Worm (Caenorhabditis elegans) whole organism, late embryonic: ENCODE data around the gene ZC404.15.

Source experiments
- F13H6.1 ChIP-seq: sonication (generic microtip); optimal IDR thresholded peaks from 2 replicates; lab custom pipeline; 2016; ENCODE audit warnings: missing genetic modification characterization, missing compliant biosample characterization
- Y22D7AL.16 ChIP-seq: sonication (generic microtip); optimal IDR thresholded peaks from 2 replicates; lab custom pipeline; 2016; ENCODE audit warnings: missing genetic modification characterization, missing compliant biosample characterization
- ahr-1 ChIP-seq: sonication (generic microtip); optimal IDR thresholded peaks from 2 replicates; lab custom pipeline; 2016; ENCODE audit warnings: missing genetic modification characterization, missing compliant biosample characterization
- ceh-14 ChIP-seq: sonication (generic microtip); optimal IDR thresholded peaks from 2 replicates; lab custom pipeline; 2016; ENCODE audit warnings: missing genotype, missing genetic modification characterization, missing compliant biosample characterization
- ceh-18 ChIP-seq: sonication (generic microtip); optimal IDR thresholded peaks from 2 replicates; lab custom pipeline; 2016; ENCODE audit warnings: missing genetic modification characterization, missing compliant biosample characterization
- ceh-2 ChIP-seq: sonication (generic microtip); optimal IDR thresholded peaks from 2 replicates; lab custom pipeline; 2016; ENCODE audit warnings: missing genotype, missing genetic modification characterization, missing compliant biosample characterization
- ceh-24 ChIP-seq: sonication (generic microtip); optimal IDR thresholded peaks from 2 replicates; lab custom pipeline; 2016; ENCODE audit warnings: mild to moderate bottlenecking, missing genetic modification characterization, missing compliant biosample characterization
- ceh-31 ChIP-seq: sonication (generic microtip); optimal IDR thresholded peaks from 2 replicates; lab custom pipeline; 2016; ENCODE audit warnings: missing genetic modification characterization, missing compliant biosample characterization
- ceh-34 ChIP-seq: sonication (generic microtip); optimal IDR thresholded peaks from 2 replicates; lab custom pipeline; 2016; ENCODE audit warnings: mild to moderate bottlenecking, missing genetic modification characterization, missing compliant biosample characterization
- ceh-45 ChIP-seq: fragments of 200-800 bp; sonication (Bioruptor generic); IDR thresholded peaks from 2 replicates; pipeline ENCODE4 v1.3.6; 2022; ENCODE audit warnings: missing genetic modification reagents, missing genetic modification characterization, missing compliant biosample characterization
- ceh-48 ChIP-seq: sonication (generic microtip); optimal IDR thresholded peaks from 2 replicates; lab custom pipeline; 2016; ENCODE audit warnings: missing genetic modification characterization, inconsistent platforms, missing compliant biosample characterization
- ceh-9 ChIP-seq: sonication (generic microtip); optimal IDR thresholded peaks from 2 replicates; lab custom pipeline; 2016; ENCODE audit warnings: mild to moderate bottlenecking, missing genetic modification characterization, inconsistent platforms, missing compliant biosample characterization
- che-1 ChIP-seq: sonication (generic microtip); optimal IDR thresholded peaks from 2 replicates; lab custom pipeline; 2016; ENCODE audit warnings: mild to moderate bottlenecking, missing genetic modification characterization, missing compliant biosample characterization
- dmd-4 ChIP-seq: sonication (generic microtip); optimal IDR thresholded peaks from 2 replicates; lab custom pipeline; 2016; ENCODE audit warnings: borderline replicate concordance, missing genetic modification characterization, missing compliant biosample characterization
- elt-4 ChIP-seq: sonication (generic microtip); optimal IDR thresholded peaks from 2 replicates; lab custom pipeline; 2016; ENCODE audit warnings: missing genetic modification characterization, missing compliant biosample characterization
- ets-4 ChIP-seq: sonication (generic microtip); optimal IDR thresholded peaks from 2 replicates; lab custom pipeline; 2016; ENCODE audit warnings: missing genetic modification characterization, missing compliant biosample characterization
- fax-1 ChIP-seq: sonication (generic microtip); optimal IDR thresholded peaks from 2 replicates; lab custom pipeline; 2016; ENCODE audit warnings: missing genotype, missing genetic modification characterization, missing compliant biosample characterization
- fkh-10 ChIP-seq: fragments of 150-350 bp; optimal IDR thresholded peaks from 2 replicates; lab custom pipeline; 2014; ENCODE audit warnings: missing biosample characterization, missing genetic modification reagents, missing genetic modification characterization
- gmeb-2 ChIP-seq: sonication (generic microtip); optimal IDR thresholded peaks from 2 replicates; lab custom pipeline; 2016; ENCODE audit warnings: missing genetic modification characterization, inconsistent platforms, missing compliant biosample characterization
- hlh-13 ChIP-seq: fragments of 200-800 bp; sonication (Bioruptor generic); optimal IDR thresholded peaks from 2 replicates; lab custom pipeline; 2018; ENCODE audit warnings: mild to moderate bottlenecking, missing genetic modification characterization, missing compliant biosample characterization
- hlh-30 ChIP-seq: sonication (generic microtip); optimal IDR thresholded peaks from 2 replicates; lab custom pipeline; 2017; ENCODE audit warnings: antibody characterized with exemption, missing genetic modification characterization, missing compliant biosample characterization; ENCODE audit not compliant: insufficient read depth
- hlh-6 ChIP-seq: sonication (generic microtip); optimal IDR thresholded peaks from 2 replicates; lab custom pipeline; 2016; ENCODE audit warnings: missing genotype, missing genetic modification characterization, missing compliant biosample characterization
- hlh-8 ChIP-seq: sonication (generic microtip); optimal IDR thresholded peaks from 2 replicates; lab custom pipeline; 2016; ENCODE audit warnings: missing genotype, missing genetic modification characterization, missing compliant biosample characterization
- lim-6 ChIP-seq: sonication (generic microtip); optimal IDR thresholded peaks from 2 replicates; lab custom pipeline; 2016; ENCODE audit warnings: missing genetic modification characterization, missing compliant biosample characterization
- madf-2 ChIP-seq: sonication (generic microtip); optimal IDR thresholded peaks from 2 replicates; lab custom pipeline; 2017; ENCODE audit warnings: missing genetic modification characterization, missing compliant biosample characterization
- nfya-1 ChIP-seq: sonication (generic microtip); optimal IDR thresholded peaks from 2 replicates; lab custom pipeline; 2017; ENCODE audit warnings: missing genetic modification characterization, mild to moderate bottlenecking, missing compliant biosample characterization, antibody characterized with exemption, moderate library complexity
- nhr-232 ChIP-seq: sonication (generic microtip); optimal IDR thresholded peaks from 2 replicates; lab custom pipeline; 2016; ENCODE audit warnings: missing genetic modification characterization, missing compliant biosample characterization
- npax-4 ChIP-seq: sonication (generic microtip); optimal IDR thresholded peaks from 2 replicates; lab custom pipeline; 2016; ENCODE audit warnings: missing genetic modification characterization, missing compliant biosample characterization
- pat-9 ChIP-seq: fragments of 200-800 bp; sonication (Bioruptor generic); optimal IDR thresholded peaks from 2 replicates; lab custom pipeline; 2018; ENCODE audit warnings: mild to moderate bottlenecking, missing genetic modification characterization, moderate library complexity, missing compliant biosample characterization
- pax-1 ChIP-seq: fragments of 150-350 bp; optimal IDR thresholded peaks from 2 replicates; lab custom pipeline; 2014; ENCODE audit warnings: missing biosample characterization, missing genetic modification characterization
- pha-2 ChIP-seq: sonication (generic microtip); optimal IDR thresholded peaks from 2 replicates; lab custom pipeline; 2017; ENCODE audit warnings: mild to moderate bottlenecking, missing genetic modification characterization, missing compliant biosample characterization
- rnt-1 ChIP-seq: sonication (generic microtip); optimal IDR thresholded peaks from 2 replicates; lab custom pipeline; 2016; ENCODE audit warnings: missing genetic modification characterization, missing compliant biosample characterization
- sdc-2 ChIP-seq: sonication (generic microtip); optimal IDR thresholded peaks from 2 replicates; lab custom pipeline; 2016; ENCODE audit warnings: missing genotype, missing genetic modification characterization, missing compliant biosample characterization
- sox-2 ChIP-seq: fragments of 200-800 bp; sonication (Bioruptor generic); IDR thresholded peaks from 2 replicates; pipeline ENCODE4 v1.3.6; 2022; ENCODE audit warnings: missing genetic modification reagents, missing genetic modification characterization, missing compliant biosample characterization
- tbx-7 ChIP-seq: sonication (generic microtip); optimal IDR thresholded peaks from 2 replicates; lab custom pipeline; 2016; ENCODE audit warnings: missing genotype, missing genetic modification characterization, missing compliant biosample characterization
- unc-42 ChIP-seq: sonication (generic microtip); optimal IDR thresholded peaks from 2 replicates; lab custom pipeline; 2016; ENCODE audit warnings: missing genotype, missing genetic modification characterization, missing compliant biosample characterization
- unc-55 ChIP-seq: sonication (generic microtip); optimal IDR thresholded peaks from 2 replicates; lab custom pipeline; 2017; ENCODE audit warnings: missing biosample characterization, missing genetic modification reagents, missing genetic modification characterization
- zip-5 ChIP-seq: sonication (generic microtip); optimal IDR thresholded peaks from 2 replicates; lab custom pipeline; 2016; ENCODE audit warnings: missing genetic modification characterization, missing compliant biosample characterization
- ztf-16 ChIP-seq: sonication (generic microtip); optimal IDR thresholded peaks from 2 replicates; lab custom pipeline; 2017; ENCODE audit warnings: missing genetic modification characterization, missing compliant biosample characterization

The ZC404.15 gene

ce11 chrV:6768452-6768929 is 11.8 kb upstream of the ZC404.15 start, which contains the start of the genes T25F10.1 and clik-1:
Gene T25F10.1 (plus strand): TSS chrV:6768502.
Gene clik-1 (minus strand): TSS chrV:6768732.
- TF ChIP-seq ceh-18 (tag; lab: Kevin White, UChicago) (peak; percentile 89), F13H6.1 (tag; lab: Kevin White, UChicago) (peak; percentile 19), ceh-2 (no peak), hlh-30 (tag; lab: Kevin White, UChicago) (no peak), ceh-34 (tag; lab: Kevin White, UChicago) (peak; percentile 41), rnt-1 (tag; lab: Kevin White, UChicago) (peak; percentile 65), unc-55 (peak; percentile 7)

ce11 chrV:6769440-6769839 is 10.8 kb upstream of the ZC404.15 start:
- TF ChIP-seq ceh-48 (tag; lab: Kevin White, UChicago) (no peak), pha-2 (tag; lab: Kevin White, UChicago) (no peak), fkh-10 (GFP tag; lab: Kevin White, UChicago) (no peak), lim-6 (no peak)

- no peak for TF ChIP-seq ceh-14 (tag; lab: Kevin White, UChicago)
- TF ChIP-seq sox-2, result no peak
- no peak for TF ChIP-seq ets-4 (tag; lab: Kevin White, UChicago)
- no peak for TF ChIP-seq madf-2
- TF ChIP-seq ahr-1, result no peak
- TF ChIP-seq tbx-7 (tag; lab: Kevin White, UChicago), result no peak
- no peak for TF ChIP-seq pat-9 (tag; lab: Kevin White, UChicago)
- TF ChIP-seq F13H6.1 (tag; lab: Kevin White, UChicago), result no peak
- no peak for TF ChIP-seq ceh-2
- TF ChIP-seq gmeb-2 (tag; lab: Kevin White, UChicago), result no peak
- no peak for TF ChIP-seq pha-2 (tag; lab: Kevin White, UChicago)
- TF ChIP-seq che-1 (tag; lab: Kevin White, UChicago), result no peak
- no peak for TF ChIP-seq fax-1 (tag; lab: Kevin White, UChicago)
- no peak for TF ChIP-seq ceh-9 (tag; lab: Kevin White, UChicago)
- TF ChIP-seq unc-42 (tag; lab: Kevin White, UChicago), result no peak
- no peak for TF ChIP-seq Y22D7AL.16
- no peak for TF ChIP-seq ceh-45 (GFP tag; lab: Robert Waterston, UW)
These were observed 8.6 kb upstream of the ZC404.15 start, which contains the start of gene srh-30 for ce11 chrV:6771645-6772044. Gene srh-30 (minus strand): TSS chrV:6771745.

- no peak for TF ChIP-seq hlh-8
- no peak for TF ChIP-seq zip-5 (tag; lab: Kevin White, UChicago)
- TF ChIP-seq dmd-4 (tag; lab: Kevin White, UChicago), result no peak
- TF ChIP-seq ztf-16, result no peak
- no peak for TF ChIP-seq hlh-6 (tag; lab: Kevin White, UChicago)
- no peak for TF ChIP-seq pha-2 (tag; lab: Kevin White, UChicago)
- TF ChIP-seq sdc-2, result no peak
- no peak for TF ChIP-seq sox-2
- TF ChIP-seq nhr-232 (tag; lab: Kevin White, UChicago), result no peak
- TF ChIP-seq npax-4 (tag; lab: Kevin White, UChicago), result no peak
- TF ChIP-seq ceh-34 (tag; lab: Kevin White, UChicago), result no peak
- no peak for TF ChIP-seq ceh-14 (tag; lab: Kevin White, UChicago)
- TF ChIP-seq ahr-1, result no peak
- TF ChIP-seq hlh-13 (GFP tag; lab: Kevin White, UChicago), result no peak
- no peak for TF ChIP-seq nfya-1
- TF ChIP-seq rnt-1 (tag; lab: Kevin White, UChicago), result no peak
These were observed 6.5 kb upstream of the ZC404.15 start, which contains the start of gene ZC404.16 for ce11 chrV:6773735-6774134. Gene ZC404.16 (minus strand): TSS chrV:6773835.

ce11 chrV:6775708-6776107 is 4.6 kb upstream of the ZC404.15 start, which contains the start of gene srh-28:
Gene srh-28 (minus strand): TSS chrV:6775808.
- TF ChIP-seq elt-4 (tag; lab: Kevin White, UChicago) (no peak), zip-5 (tag; lab: Kevin White, UChicago) (no peak), pax-1 (tag; lab: Kevin White, UChicago) (no peak), F13H6.1 (tag; lab: Kevin White, UChicago) (no peak), ceh-24 (no peak), ceh-31 (tag; lab: Kevin White, UChicago) (no peak)
